Worm (Caenorhabditis elegans) whole organism, L3 larva: ENCODE data around the gene gst-8.

Experiments used
- R02D3.7 ChIP-seq: fragments of 150-350 bp; optimal IDR thresholded peaks from 2 replicates; lab custom pipeline; 2014; ENCODE audit warnings: missing biosample characterization, missing genetic modification characterization
- aly-2 ChIP-seq: fragments of 150-350 bp; optimal IDR thresholded peaks from 2 replicates; lab custom pipeline; 2014; ENCODE audit warnings: missing biosample characterization, missing genetic modification characterization
- ama-1 ChIP-seq: fragments of 150-350 bp; optimal IDR thresholded peaks from 2 replicates; lab custom pipeline; 2018
- ceh-16 ChIP-seq: sonication (generic microtip); optimal IDR thresholded peaks from 2 replicates; lab custom pipeline; 2017; ENCODE audit warnings: missing biosample characterization, missing genetic modification characterization
- ceh-28 ChIP-seq: fragments of 150-350 bp; optimal IDR thresholded peaks from 2 replicates; lab custom pipeline; 2014; ENCODE audit warnings: missing biosample characterization, missing genetic modification reagents, missing genetic modification characterization
- ceh-9 ChIP-seq: sonication (generic microtip); optimal IDR thresholded peaks from 2 replicates; lab custom pipeline; 2018; ENCODE audit warnings: missing biosample characterization, missing genetic modification characterization
- daf-12 ChIP-seq: fragments of 150-350 bp; optimal IDR thresholded peaks from 2 replicates; lab custom pipeline; 2014; ENCODE audit warnings: missing biosample characterization, missing genetic modification reagents, missing genetic modification characterization
- egl-27 ChIP-seq: sonication (generic microtip); optimal IDR thresholded peaks from 4 replicates; lab custom pipeline; 2017; ENCODE audit warnings: missing biosample characterization, missing genetic modification reagents, missing genetic modification characterization
- egl-5 ChIP-seq: fragments of 150-350 bp; optimal IDR thresholded peaks from 2 replicates; lab custom pipeline; 2017; ENCODE audit warnings: missing biosample characterization, missing genetic modification reagents, missing genetic modification characterization, inconsistent platforms
- elt-1 ChIP-seq: fragments of 150-350 bp; optimal IDR thresholded peaks from 2 replicates; lab custom pipeline; 2014; ENCODE audit warnings: missing biosample characterization, missing genetic modification characterization
- elt-2 ChIP-seq: sonication (generic microtip); optimal IDR thresholded peaks from 2 replicates; lab custom pipeline; 2016; ENCODE audit warnings: missing genetic modification reagents, mild to moderate bottlenecking, missing genetic modification characterization, missing compliant biosample characterization
- elt-3 ChIP-seq, 3 experiments: fragments of 150-350 bp in 1 of 3; sonication (generic microtip) in 2 of 3; optimal IDR thresholded peaks; 2 replicates in 2 of 3; 4 replicates in 1 of 3; lab custom pipeline; 2014 to 2017; ENCODE audit warnings: missing biosample characterization in 3 of 3, missing genetic modification characterization in 3 of 3
- eor-1 ChIP-seq, 2 experiments: fragments of 150-350 bp; optimal IDR thresholded peaks; 2 replicates each; lab custom pipeline; 2014 to 2018; ENCODE audit warnings: missing biosample characterization in 2 of 2, missing genetic modification characterization in 2 of 2
- fkh-10 ChIP-seq: sonication (generic microtip); optimal IDR thresholded peaks from 2 replicates; lab custom pipeline; 2017; ENCODE audit warnings: missing biosample characterization, missing genetic modification reagents, missing genetic modification characterization
- fkh-2 ChIP-seq: fragments of 150-350 bp; optimal IDR thresholded peaks from 2 replicates; lab custom pipeline; 2014; ENCODE audit warnings: missing biosample characterization, missing genetic modification reagents, missing genetic modification characterization
- fos-1 ChIP-seq: fragments of 150-350 bp; optimal IDR thresholded peaks from 2 replicates; lab custom pipeline; 2014; ENCODE audit warnings: missing biosample characterization, missing genetic modification characterization
- hmg-11 ChIP-seq: sonication (generic microtip); optimal IDR thresholded peaks from 2 replicates; lab custom pipeline; 2016; ENCODE audit warnings: missing genetic modification characterization, missing compliant biosample characterization
- lin-15B ChIP-seq: fragments of 150-350 bp; optimal IDR thresholded peaks from 2 replicates; lab custom pipeline; 2014; ENCODE audit warnings: missing biosample characterization, missing genetic modification characterization
- lin-39 ChIP-seq: fragments of 150-350 bp; optimal IDR thresholded peaks from 2 replicates; lab custom pipeline; 2018; ENCODE audit warnings: missing biosample characterization, missing genetic modification reagents, missing genetic modification characterization
- lsy-12 ChIP-seq: sonication (generic microtip); optimal IDR thresholded peaks from 2 replicates; lab custom pipeline; 2016; ENCODE audit warnings: mild to moderate bottlenecking, missing genetic modification characterization, missing compliant biosample characterization
- mml-1 ChIP-seq: fragments of 150-350 bp; sonication (generic microtip); optimal IDR thresholded peaks from 3 replicates; lab custom pipeline; 2014; ENCODE audit warnings: missing biosample characterization, missing genetic modification characterization
- nfya-1 ChIP-seq: sonication (generic microtip); optimal IDR thresholded peaks from 2 replicates; lab custom pipeline; 2017; ENCODE audit warnings: missing genetic modification characterization, mild to moderate bottlenecking, missing compliant biosample characterization, antibody characterized with exemption, moderate library complexity; ENCODE audit not compliant: insufficient read depth
- nhr-11 ChIP-seq: fragments of 150-350 bp; optimal IDR thresholded peaks from 2 replicates; lab custom pipeline; 2014; ENCODE audit warnings: missing biosample characterization, missing genetic modification characterization
- nhr-23 ChIP-seq: fragments of 150-350 bp; optimal IDR thresholded peaks from 2 replicates; lab custom pipeline; 2014; ENCODE audit warnings: missing biosample characterization, missing genetic modification reagents, missing genetic modification characterization
- nhr-25 ChIP-seq: sonication (generic microtip); optimal IDR thresholded peaks from 2 replicates; lab custom pipeline; 2017; ENCODE audit warnings: missing biosample characterization, missing genetic modification characterization
- nhr-28 ChIP-seq: fragments of 150-350 bp; optimal IDR thresholded peaks from 2 replicates; lab custom pipeline; 2014; ENCODE audit warnings: missing biosample characterization, missing genetic modification characterization
- nhr-43 ChIP-seq: sonication (generic microtip); optimal IDR thresholded peaks from 2 replicates; lab custom pipeline; 2016; ENCODE audit warnings: mild to moderate bottlenecking, missing genetic modification characterization, missing compliant biosample characterization; ENCODE audit not compliant: poor library complexity, severe bottlenecking
- nhr-76 ChIP-seq: fragments of 150-350 bp; sonication (generic microtip); optimal IDR thresholded peaks from 5 replicates; lab custom pipeline; 2014; ENCODE audit warnings: missing biosample characterization, missing genetic modification characterization
- nhr-77 ChIP-seq: fragments of 150-350 bp; optimal IDR thresholded peaks from 2 replicates; lab custom pipeline; 2014; ENCODE audit warnings: missing biosample characterization, missing genetic modification characterization
- pha-4 ChIP-seq: fragments of 150-350 bp; optimal IDR thresholded peaks from 2 replicates; lab custom pipeline; 2014; ENCODE audit warnings: missing biosample characterization, missing genetic modification reagents, missing genetic modification characterization
- pqm-1 ChIP-seq: fragments of 150-350 bp; optimal IDR thresholded peaks from 2 replicates; lab custom pipeline; 2017; ENCODE audit warnings: missing biosample characterization, missing genetic modification characterization, inconsistent platforms
- skn-1 ChIP-seq: fragments of 150-350 bp; optimal IDR thresholded peaks from 2 replicates; lab custom pipeline; 2014; ENCODE audit warnings: missing biosample characterization, missing genetic modification characterization
- snpc-4 ChIP-seq: fragments of 150-350 bp; optimal IDR thresholded peaks from 2 replicates; lab custom pipeline; 2014; ENCODE audit warnings: missing biosample characterization, missing genetic modification characterization
- tbx-2 ChIP-seq: sonication (generic microtip); optimal IDR thresholded peaks from 2 replicates; lab custom pipeline; 2016; ENCODE audit warnings: mild to moderate bottlenecking, missing genetic modification characterization, missing compliant biosample characterization
- unc-39 ChIP-seq: sonication (generic microtip); optimal IDR thresholded peaks from 4 replicates; lab custom pipeline; 2017; ENCODE audit warnings: missing biosample characterization, missing genetic modification characterization
- unc-62 ChIP-seq: fragments of 150-350 bp; sonication (generic microtip); optimal IDR thresholded peaks from 4 replicates; lab custom pipeline; 2014; ENCODE audit warnings: missing biosample characterization, missing genetic modification reagents, missing genetic modification characterization
- zag-1 ChIP-seq: fragments of 150-350 bp; optimal IDR thresholded peaks from 2 replicates; lab custom pipeline; 2014; ENCODE audit warnings: missing biosample characterization, missing genetic modification characterization
- ztf-11 ChIP-seq: fragments of 150-350 bp; optimal IDR thresholded peaks from 2 replicates; lab custom pipeline; 2014; ENCODE audit warnings: missing biosample characterization, missing genetic modification characterization
- ztf-4 ChIP-seq: fragments of 150-350 bp; optimal IDR thresholded peaks from 2 replicates; lab custom pipeline; 2014; ENCODE audit warnings: missing biosample characterization, missing genetic modification characterization

The gst-8 gene

DNA sequence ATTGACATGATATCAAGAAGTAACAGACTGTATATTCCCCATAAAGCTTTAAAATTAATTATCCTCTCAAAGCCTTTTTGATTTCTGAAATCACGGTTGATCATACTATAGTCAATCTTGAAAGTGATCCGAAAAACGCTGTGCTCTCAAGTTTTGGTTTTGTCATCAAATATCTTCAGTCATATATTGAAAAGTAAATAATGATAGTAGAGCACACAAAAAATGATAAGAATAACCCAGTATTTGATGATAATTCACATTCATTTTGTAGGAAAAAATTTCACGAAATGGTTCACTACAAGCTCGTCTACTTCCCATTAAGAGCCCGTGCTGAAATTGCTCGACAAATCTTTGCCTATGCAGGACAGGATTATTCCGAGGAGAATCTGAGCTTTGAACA is 3.9 kb upstream of the gst-8 start, which contains the start of gene gst-6:
TSS of gene gst-6 (plus strand) at position 263 of the 400 bp plus-strand sequence.
- TF ChIP-seq ztf-11 (tag; lab: Kevin White, UChicago) (no peak), skn-1 (tag; lab: Kevin White, UChicago) (peak; percentile 81), pqm-1 (peak; percentile 59), nhr-77 (no peak), nhr-25 (no peak), aly-2 (tag; lab: Kevin White, UChicago) (no peak), ztf-4 (tag; lab: Kevin White, UChicago) (no peak), elt-2 (tag; lab: Kevin White, UChicago) (peak; percentile 76), tbx-2 (tag; lab: Kevin White, UChicago) (no peak), unc-39 (tag; lab: Kevin White, UChicago) (no peak), ceh-28 (no peak), ceh-9 (tag; lab: Kevin White, UChicago) (no peak), nhr-11 (tag; lab: Kevin White, UChicago) (no peak), lin-15B (no peak), mml-1 (tag; lab: Kevin White, UChicago) (no peak), nfya-1 (tag; lab: Kevin White, UChicago) (no peak), fkh-2 (tag; lab: Kevin White, UChicago) (no peak), daf-12 (tag; lab: Kevin White, UChicago) (no peak), nhr-23 (tag; lab: Kevin White, UChicago) (no peak), nhr-43 (tag; lab: Kevin White, UChicago) (no peak), hmg-11 (tag; lab: Kevin White, UChicago) (no peak), pha-4 (tag; lab: Kevin White, UChicago) (peak; percentile 53), fkh-10 (GFP tag; lab: Kevin White, UChicago) (no peak), R02D3.7 (tag; lab: Kevin White, UChicago) (no peak), egl-27 (no peak), zag-1 (tag; lab: Kevin White, UChicago) (no peak)

DNA sequence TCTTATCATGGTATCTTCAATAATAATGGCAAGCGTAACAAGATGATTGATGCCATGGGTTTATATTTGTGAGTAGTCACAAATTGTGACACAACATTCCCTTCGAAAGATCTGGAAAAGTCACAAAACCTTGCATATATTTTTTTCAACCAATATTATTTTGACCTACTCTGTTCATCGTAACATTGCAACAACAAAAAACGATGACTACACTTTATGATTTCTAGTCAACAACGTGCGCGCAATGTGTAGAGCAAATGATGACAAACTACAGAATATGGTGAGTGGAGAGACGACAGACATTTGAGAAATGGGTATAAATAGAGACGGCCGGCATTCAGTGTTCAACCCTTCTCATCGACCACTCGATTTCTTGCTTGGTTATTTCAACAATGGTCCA is 1.8 kb upstream of the gst-8 start, which contains the start of gene gst-7:
TSS of gene gst-7 (plus strand) at position 336 of the 400 bp plus-strand sequence.
- TF ChIP-seq elt-2 (tag; lab: Kevin White, UChicago) (peak; percentile 92), ztf-11 (tag; lab: Kevin White, UChicago) (no peak), snpc-4 (tag; lab: Kevin White, UChicago) (no peak), ama-1 (lab: Kevin White, UChicago) (no peak), hmg-11 (tag; lab: Kevin White, UChicago) (no peak), tbx-2 (tag; lab: Kevin White, UChicago) (no peak), skn-1 (tag; lab: Kevin White, UChicago) (peak; percentile 96), nhr-77 (no peak), pqm-1 (peak; percentile 76), lsy-12 (no peak), lin-39 (tag; lab: Kevin White, UChicago) (peak; percentile 26), elt-1 (tag; lab: Kevin White, UChicago) (no peak), zag-1 (tag; lab: Kevin White, UChicago) (no peak), nhr-28 (tag; lab: Kevin White, UChicago) (no peak), nfya-1 (tag; lab: Kevin White, UChicago) (peak; percentile 40), elt-3 (tag; optimal IDR thresholded peaks at IDR 0.05; lab: Kevin White, UChicago) (no peak), nhr-25 (peak; percentile 25), egl-5 (no peak), ceh-16 (tag; lab: Kevin White, UChicago) (no peak), fkh-10 (GFP tag; lab: Kevin White, UChicago) (no peak), fkh-2 (tag; lab: Kevin White, UChicago) (no peak), fos-1 (tag; lab: Kevin White, UChicago) (no peak), nhr-23 (tag; lab: Kevin White, UChicago) (peak; percentile 34), eor-1 (tag; optimal IDR thresholded peaks at IDR 0.05; lab: Kevin White, UChicago) (no peak), nhr-76 (tag; lab: Kevin White, UChicago) (no peak), pha-4 (tag; lab: Kevin White, UChicago) (peak; percentile 92), nhr-43 (tag; lab: Kevin White, UChicago) (no peak), unc-62 (GFP tag; lab: Kevin White, UChicago) (no peak), mml-1 (tag; lab: Kevin White, UChicago) (no peak)
